Worm (Caenorhabditis elegans): Measurements from ENCODE around the gene ppm-1.H.

ppm-1.H gene

ce11 chrIV:12274365-12274764 is 6.2 kb upstream of the ppm-1.H start:
- TF ChIP-seq tbx-8 (GFP tag; optimal IDR thresholded peaks at IDR 0.05) (no peak), ceh-43 (GFP tag; optimal IDR thresholded peaks at IDR 0.05) (no peak)

ce11 chrIV:12270392-12270791 is 2.3 kb upstream of the ppm-1.H start, which contains the start of gene C42C1.3:
C42C1.3 (minus strand) TSS chrIV:12270492.
- TF ChIP-seq sptf-1 (tag; optimal IDR thresholded peaks at IDR 0.05) (no peak), nhr-2 (tag; optimal IDR thresholded peaks at IDR 0.05) (no peak), unc-120 (tag; optimal IDR thresholded peaks at IDR 0.05; ENCODE audit: poor library complexity, severe bottlenecking) (no peak), ham-2 (GFP tag; optimal IDR thresholded peaks at IDR 0.05) (no peak), mab-5 (tag; optimal IDR thresholded peaks at IDR 0.05) (no peak), lin-32 (GFP tag; optimal IDR thresholded peaks at IDR 0.05) (no peak), zip-8 (tag; optimal IDR thresholded peaks at IDR 0.05) (no peak), nhr-12 (tag; optimal IDR thresholded peaks at IDR 0.05) (no peak), ceh-43 (GFP tag; optimal IDR thresholded peaks at IDR 0.05) (no peak), flh-1 (GFP tag; optimal IDR thresholded peaks at IDR 0.05) (no peak), unc-39 (tag; optimal IDR thresholded peaks at IDR 0.05) (no peak), nhr-76 (tag; optimal IDR thresholded peaks at IDR 0.05) (no peak), mls-2 (tag; optimal IDR thresholded peaks at IDR 0.05) (no peak), mep-1 (tag; optimal IDR thresholded peaks at IDR 0.05) (no peak), ceh-83 (GFP tag; optimal IDR thresholded peaks at IDR 0.05) (no peak), drap-1 (GFP tag; optimal IDR thresholded peaks at IDR 0.05) (no peak), ceh-39 (tag; optimal IDR thresholded peaks at IDR 0.05) (no peak), pha-4 (tag; optimal IDR thresholded peaks at IDR 0.05) (no peak), ces-1 (GFP tag; optimal IDR thresholded peaks at IDR 0.05) (no peak)

- no peak for TF ChIP-seq snpc-4 (tag; optimal IDR thresholded peaks at IDR 0.05)
- TF ChIP-seq flh-1 (GFP tag; optimal IDR thresholded peaks at IDR 0.05): no peak
- TF ChIP-seq ceh-43 (GFP tag; optimal IDR thresholded peaks at IDR 0.05): no peak
- TF ChIP-seq pha-4 (tag; optimal IDR thresholded peaks at IDR 0.05): no peak
- TF ChIP-seq sptf-1 (tag; optimal IDR thresholded peaks at IDR 0.05): no peak
- no peak for TF ChIP-seq nhr-2 (tag; optimal IDR thresholded peaks at IDR 0.05)
- TF ChIP-seq elt-3 (tag; optimal IDR thresholded peaks at IDR 0.05): no peak
- TF ChIP-seq unc-62 (GFP tag; optimal IDR thresholded peaks at IDR 0.05): no peak
- no peak for TF ChIP-seq bed-3 (GFP tag; optimal IDR thresholded peaks at IDR 0.05)
- TF ChIP-seq ham-2 (GFP tag; optimal IDR thresholded peaks at IDR 0.05): no peak
- TF ChIP-seq ceh-39 (tag; optimal IDR thresholded peaks at IDR 0.05): no peak
- TF ChIP-seq ztf-11 (tag; optimal IDR thresholded peaks at IDR 0.05): no peak
- no peak for TF ChIP-seq lsy-2 (tag; optimal IDR thresholded peaks at IDR 0.05)
- TF ChIP-seq cnd-1 (tag; optimal IDR thresholded peaks at IDR 0.05): no peak
- TF ChIP-seq lin-13 (tag; optimal IDR thresholded peaks at IDR 0.05): no peak
- no peak for TF ChIP-seq hlh-1 (tag; optimal IDR thresholded peaks at IDR 0.05)
- TF ChIP-seq unc-39 (tag; optimal IDR thresholded peaks at IDR 0.05): no peak
- TF ChIP-seq tbx-8 (GFP tag; optimal IDR thresholded peaks at IDR 0.05): no peak
- TF ChIP-seq sem-2 (GFP tag; optimal IDR thresholded peaks at IDR 0.05): no peak
- TF ChIP-seq ceh-83 (GFP tag; optimal IDR thresholded peaks at IDR 0.05): no peak
Observed at ce11 chrIV:12265877-12266276, 2.2 kb downstream of the ppm-1.H start.

- TF ChIP-seq ceh-43 (GFP tag; optimal IDR thresholded peaks at IDR 0.05) (no peak), mls-2 (tag; optimal IDR thresholded peaks at IDR 0.05) (no peak), sem-2 (GFP tag; optimal IDR thresholded peaks at IDR 0.05) (no peak), ham-2 (GFP tag; optimal IDR thresholded peaks at IDR 0.05) (no peak), tbx-8 (GFP tag; optimal IDR thresholded peaks at IDR 0.05) (no peak), zip-8 (tag; optimal IDR thresholded peaks at IDR 0.05) (no peak), nhr-2 (tag; optimal IDR thresholded peaks at IDR 0.05) (no peak), blmp-1 (tag; optimal IDR thresholded peaks at IDR 0.05) (no peak), elt-1 (tag; optimal IDR thresholded peaks at IDR 0.05; ENCODE audit: borderline replicate concordance, insufficient read depth) (no peak), lin-32 (GFP tag; optimal IDR thresholded peaks at IDR 0.05) (no peak), pha-4 (tag; optimal IDR thresholded peaks at IDR 0.05) (no peak), ceh-39 (tag; optimal IDR thresholded peaks at IDR 0.05) (no peak), nhr-237 (tag; optimal IDR thresholded peaks at IDR 0.05) (no peak), snpc-4 (tag; optimal IDR thresholded peaks at IDR 0.05) (no peak), lin-13 (tag; optimal IDR thresholded peaks at IDR 0.05) (no peak)
Observed at ce11 chrIV:12261353-12261752, 6.8 kb downstream of the ppm-1.H start, which contains the start of gene sre-14. sre-14 (minus strand) TSS chrIV:12261453.
